Fruit fly (Drosophila melanogaster) whole organism, embryonic: ENCODE measurements around the gene klg.
A peak's percentile ranks its signal among the peaks of the same experiment; 100 is the strongest.

Experiments used
- Atf3 ChIP-seq: fragments of 200-800 bp; sonication (Bioruptor generic); optimal IDR thresholded peaks from 3 replicates; lab custom pipeline; 2016; ENCODE audit warnings: missing biosample characterization, missing genetic modification characterization
- BEAF-32 ChIP-seq: fragments of 200-800 bp; sonication (Bioruptor generic); optimal IDR thresholded peaks from 3 replicates; lab custom pipeline; 2017; ENCODE audit warnings: missing biosample characterization, missing genetic modification characterization, mild to moderate bottlenecking, moderate library complexity, missing genetic modification reagents
- CG12104 ChIP-seq: fragments of 200-800 bp; sonication (Bioruptor generic); optimal IDR thresholded peaks from 3 replicates; lab custom pipeline; 2016; ENCODE audit warnings: missing biosample characterization, missing genetic modification characterization
- CG12391 ChIP-seq: fragments of 200-800 bp; sonication (Bioruptor generic); optimal IDR thresholded peaks from 3 replicates; lab custom pipeline; 2018; ENCODE audit warnings: missing biosample characterization, mild to moderate bottlenecking, missing genetic modification characterization, moderate library complexity
- CG14710 ChIP-seq: fragments of 200-800 bp; sonication (Bioruptor generic); optimal IDR thresholded peaks from 3 replicates; lab custom pipeline; 2019; ENCODE audit warnings: missing biosample characterization, mild to moderate bottlenecking, missing genetic modification characterization, moderate library complexity
- CG15479 ChIP-seq: fragments of 200-800 bp; sonication (Bioruptor generic); optimal IDR thresholded peaks from 3 replicates; lab custom pipeline; 2019; ENCODE audit warnings: missing biosample characterization, mild to moderate bottlenecking, missing genetic modification characterization, moderate library complexity
- CG15514 ChIP-seq: fragments of 200-800 bp; sonication (Bioruptor generic); optimal IDR thresholded peaks from 3 replicates; lab custom pipeline; 2017; ENCODE audit warnings: missing biosample characterization, missing genetic modification characterization, mild to moderate bottlenecking, moderate library complexity, missing genetic modification reagents
- CG17359 ChIP-seq: fragments of 200-800 bp; sonication (Bioruptor generic); optimal IDR thresholded peaks from 3 replicates; lab custom pipeline; 2018; ENCODE audit warnings: missing biosample characterization, mild to moderate bottlenecking, missing genetic modification characterization, moderate library complexity
- CG18476 ChIP-seq: fragments of 200-800 bp; sonication (Bioruptor generic); optimal IDR thresholded peaks from 2 replicates; lab custom pipeline; 2016; ENCODE audit warnings: missing biosample characterization, mild to moderate bottlenecking, missing genetic modification characterization
- CG2678 ChIP-seq: fragments of 200-800 bp; sonication (Bioruptor generic); optimal IDR thresholded peaks from 3 replicates; lab custom pipeline; 2019; ENCODE audit warnings: missing biosample characterization, mild to moderate bottlenecking, missing genetic modification characterization, moderate library complexity
- CG30431 ChIP-seq: fragments of 200-800 bp; sonication (Bioruptor generic); optimal IDR thresholded peaks from 2 replicates; lab custom pipeline; 2017; ENCODE audit warnings: missing biosample characterization, missing genetic modification characterization
- CG31388 ChIP-seq: fragments of 200-800 bp; sonication (Bioruptor generic); optimal IDR thresholded peaks from 2 replicates; lab custom pipeline; 2016; ENCODE audit warnings: missing biosample characterization, missing genetic modification characterization
- CG4617 ChIP-seq: fragments of 200-800 bp; sonication (Bioruptor generic); optimal IDR thresholded peaks from 3 replicates; lab custom pipeline; 2016; ENCODE audit warnings: missing biosample characterization, missing genetic modification characterization, borderline replicate concordance
- CG5180 ChIP-seq: fragments of 200-800 bp; sonication (Bioruptor generic); optimal IDR thresholded peaks from 3 replicates; lab custom pipeline; 2017; ENCODE audit warnings: missing biosample characterization, missing genetic modification characterization, mild to moderate bottlenecking, moderate library complexity, missing genetic modification reagents
- CG6765 ChIP-seq: fragments of 200-800 bp; sonication (Bioruptor generic); optimal IDR thresholded peaks from 3 replicates; lab custom pipeline; 2017; ENCODE audit warnings: missing biosample characterization, mild to moderate bottlenecking, missing genetic modification characterization
- CG8281 ChIP-seq: fragments of 200-800 bp; sonication (Bioruptor generic); optimal IDR thresholded peaks from 2 replicates; lab custom pipeline; 2018; ENCODE audit warnings: missing biosample characterization, mild to moderate bottlenecking, missing genetic modification characterization, moderate library complexity
- Camta ChIP-seq: fragments of 200-800 bp; sonication (Bioruptor generic); optimal IDR thresholded peaks from 2 replicates; lab custom pipeline; 2016; ENCODE audit warnings: missing biosample characterization, missing genetic modification characterization
- Dfd ChIP-seq, 2 experiments: fragments of >200 bp; optimal IDR thresholded peaks; 2 replicates each; lab custom pipeline; 2017; ENCODE audit warnings: missing biosample characterization in 2 of 2, missing genetic modification characterization in 2 of 2
- Eip74EF ChIP-seq, 2 experiments: fragments of 200-800 bp in 1 of 2; fragments of >200 bp in 1 of 2; sonication (Bioruptor generic) in 1 of 2; optimal IDR thresholded peaks; 2 replicates each; lab custom pipeline; 2017 to 2019; ENCODE audit warnings: missing biosample characterization in 2 of 2, missing genetic modification characterization in 2 of 2, mild to moderate bottlenecking in 1 of 2, moderate library complexity in 1 of 2
- Ets65A ChIP-seq: fragments of 200-800 bp; sonication (Bioruptor generic); peaks from one replicate; lab custom pipeline; 2016; ENCODE audit warnings: missing biosample characterization, missing genetic modification characterization
- HLHmδ ChIP-seq: fragments of 200-800 bp; sonication (Bioruptor generic); optimal IDR thresholded peaks from 2 replicates; lab custom pipeline; 2018; ENCODE audit warnings: missing biosample characterization, mild to moderate bottlenecking, missing genetic modification characterization, moderate library complexity
- Kr ChIP-seq: fragments of 200-800 bp; sonication (Bioruptor generic); optimal IDR thresholded peaks from 2 replicates; lab custom pipeline; 2017; ENCODE audit warnings: missing biosample characterization, mild to moderate bottlenecking, missing genetic modification characterization
- MBD-R2 ChIP-seq: fragments of 200-800 bp; sonication (Bioruptor generic); IDR thresholded peaks from 2 replicates; pipeline ENCODE4 v1.3.6; 2022; ENCODE audit warnings: missing biosample characterization, missing genetic modification characterization
- Max ChIP-seq: fragments of 200-800 bp; sonication (Bioruptor generic); optimal IDR thresholded peaks from 2 replicates; lab custom pipeline; 2016; ENCODE audit warnings: missing biosample characterization, mild to moderate bottlenecking, missing genetic modification characterization
- Scr ChIP-seq: fragments of 200-800 bp; sonication (Bioruptor generic); IDR thresholded peaks from 2 replicates; pipeline ENCODE4 v1.3.6; 2022; ENCODE audit warnings: missing biosample characterization, missing genetic modification characterization; ENCODE audit not compliant: partially characterized antibody
- Side ChIP-seq: fragments of 200-800 bp; sonication (Bioruptor generic); optimal IDR thresholded peaks from 2 replicates; lab custom pipeline; 2016; ENCODE audit warnings: missing biosample characterization, missing genetic modification characterization
- Stat92E ChIP-seq, 3 experiments: fragments of >200 bp in 2 of 3; fragments of 200-800 bp in 1 of 3; sonication (Bioruptor generic) in 1 of 3; optimal IDR thresholded peaks; 2 replicates each; lab custom pipeline; 2017 to 2019; ENCODE audit warnings: missing biosample characterization in 3 of 3, missing genetic modification characterization in 3 of 3, mild to moderate bottlenecking in 1 of 3, moderate library complexity in 1 of 3
- cad ChIP-seq: fragments of >200 bp; optimal IDR thresholded peaks from 2 replicates; lab custom pipeline; 2017; ENCODE audit warnings: missing biosample characterization, missing genetic modification characterization
- cato ChIP-seq: fragments of 200-800 bp; sonication (Bioruptor generic); optimal IDR thresholded peaks from 2 replicates; lab custom pipeline; 2016; ENCODE audit warnings: missing biosample characterization, missing genetic modification characterization, borderline replicate concordance
- cg ChIP-seq: fragments of 200-800 bp; sonication (Bioruptor generic); optimal IDR thresholded peaks from 3 replicates; lab custom pipeline; 2019; ENCODE audit warnings: missing biosample characterization, mild to moderate bottlenecking, missing genetic modification characterization, moderate library complexity
- chn ChIP-seq: fragments of 200-800 bp; sonication (Bioruptor generic); optimal IDR thresholded peaks from 2 replicates; lab custom pipeline; 2016; ENCODE audit warnings: missing biosample characterization, missing genetic modification characterization
- corto ChIP-seq: fragments of 200-800 bp; sonication (Bioruptor generic); optimal IDR thresholded peaks from 2 replicates; lab custom pipeline; 2016; ENCODE audit warnings: missing biosample characterization, mild to moderate bottlenecking, missing genetic modification characterization, moderate library complexity
- dm ChIP-seq: fragments of 200-800 bp; sonication (Bioruptor generic); optimal IDR thresholded peaks from 3 replicates; lab custom pipeline; 2016; ENCODE audit warnings: missing biosample characterization, missing genetic modification characterization
- dysf ChIP-seq: fragments of 200-800 bp; sonication (Bioruptor generic); IDR thresholded peaks from 3 replicates; pipeline ENCODE4 v1.3.6; 2022; ENCODE audit warnings: missing biosample characterization, missing genetic modification characterization
- fd3F ChIP-seq: fragments of 200-800 bp; sonication (Bioruptor generic); optimal IDR thresholded peaks from 2 replicates; lab custom pipeline; 2018; ENCODE audit warnings: missing biosample characterization, mild to moderate bottlenecking, missing genetic modification characterization, moderate library complexity
- gsb-n ChIP-seq: fragments of 200-800 bp; sonication (Bioruptor generic); optimal IDR thresholded peaks from 3 replicates; lab custom pipeline; 2018; ENCODE audit warnings: missing biosample characterization, mild to moderate bottlenecking, missing genetic modification characterization
- gt ChIP-seq: fragments of 200-800 bp; sonication (Bioruptor generic); IDR thresholded peaks from 2 replicates; pipeline ENCODE4 v1.3.6; 2022; ENCODE audit warnings: missing biosample characterization, missing genetic modification characterization
- lola ChIP-seq, 3 experiments: fragments of >200 bp in 2 of 3; fragments of 200-800 bp in 1 of 3; sonication (Bioruptor generic) in 1 of 3; optimal IDR thresholded peaks; 2 replicates each; lab custom pipeline; 2017 to 2019; ENCODE audit warnings: missing biosample characterization in 3 of 3, missing genetic modification characterization in 3 of 3, mild to moderate bottlenecking in 1 of 3, moderate library complexity in 1 of 3
- oc ChIP-seq: fragments of 200-800 bp; sonication (Bioruptor generic); optimal IDR thresholded peaks from 2 replicates; lab custom pipeline; 2018; ENCODE audit warnings: missing biosample characterization, mild to moderate bottlenecking, missing genetic modification characterization, moderate library complexity
- odd ChIP-seq: fragments of 200-800 bp; sonication (Bioruptor generic); optimal IDR thresholded peaks from 2 replicates; lab custom pipeline; 2017; ENCODE audit warnings: missing biosample characterization, mild to moderate bottlenecking, missing genetic modification characterization
- repo ChIP-seq: fragments of 200-800 bp; sonication (Bioruptor generic); optimal IDR thresholded peaks from 2 replicates; lab custom pipeline; 2016; ENCODE audit warnings: missing biosample characterization, missing genetic modification characterization
- salm ChIP-seq: fragments of 200-800 bp; sonication (Bioruptor generic); optimal IDR thresholded peaks from 2 replicates; lab custom pipeline; 2018; ENCODE audit warnings: missing biosample characterization, mild to moderate bottlenecking, missing genetic modification characterization
- sqz ChIP-seq: fragments of 200-800 bp; sonication (Bioruptor generic); optimal IDR thresholded peaks from 3 replicates; lab custom pipeline; 2018; ENCODE audit warnings: missing biosample characterization, mild to moderate bottlenecking, missing genetic modification characterization
- tll ChIP-seq, 2 experiments: fragments of 200-800 bp in 1 of 2; fragments of >200 bp in 1 of 2; sonication (Bioruptor generic) in 1 of 2; optimal IDR thresholded peaks; 2 replicates each; lab custom pipeline; 2017 to 2019; ENCODE audit warnings: missing biosample characterization in 2 of 2, missing genetic modification characterization in 2 of 2, mild to moderate bottlenecking in 1 of 2, moderate library complexity in 1 of 2
- tna ChIP-seq: fragments of 200-800 bp; sonication (Bioruptor generic); IDR thresholded peaks from 2 replicates; pipeline ENCODE4 v1.3.6; 2022; ENCODE audit warnings: missing biosample characterization, missing genetic modification characterization; ENCODE audit not compliant: partially characterized antibody
- zen ChIP-seq: fragments of 200-800 bp; sonication (Bioruptor generic); optimal IDR thresholded peaks from 3 replicates; lab custom pipeline; 2018; ENCODE audit warnings: missing biosample characterization, mild to moderate bottlenecking, missing genetic modification characterization, moderate library complexity

The klg gene

dm6 chr3R:22861982-22862381 lies 37.1 kb upstream of the klg start (continued):
- TF ChIP-seq CG2678 (tag; lab: Kevin White, UChicago) (peak; percentile 82), CG30431 (GFP tag; lab: Kevin White, UChicago) (peak; percentile 19), CG17359 (peak; percentile 53), lola (GFP tag; optimal IDR thresholded peaks at IDR 0.05; lab: Kevin White, UChicago) (peak in 1 of 3 experiments; percentile 62), Scr (GFP tag; lab: Robert Waterston, UW) (no peak), CG12104 (GFP tag; lab: Kevin White, UChicago) (no peak), CG15479 (GFP tag; lab: Kevin White, UChicago) (no peak)
- TF ChIP-seq, all 482 proteins: peak for 229

- TF ChIP-seq tll (GFP tag; optimal IDR thresholded peaks at IDR 0.05; lab: Kevin White, UChicago) (peak in 1 of 2 experiments; percentile 28), chn (GFP tag; lab: Kevin White, UChicago) (no peak), Max (GFP tag; lab: Kevin White, UChicago) (no peak), cad (peak; percentile 82), Ets65A (GFP tag; lab: Kevin White, UChicago) (peak; percentile 44), Kr (GFP tag; lab: Kevin White, UChicago) (peak; percentile 34), gsb-n (tag; lab: Kevin White, UChicago) (peak; percentile 26), zen (tag; lab: Kevin White, UChicago) (peak; percentile 76), CG14710 (tag; lab: Kevin White, UChicago) (no peak)
- TF ChIP-seq, all 482 proteins: peak for 6
These were observed 21.5 kb upstream of the klg start for dm6 chr3R:22877610-22878009.

- TF ChIP-seq salm (no peak), dm (GFP tag; lab: Kevin White, UChicago) (no peak), tna (no peak), repo (GFP tag; lab: Kevin White, UChicago) (no peak), Dfd (GFP tag; optimal IDR thresholded peaks at IDR 0.05; lab: Kevin White, UChicago) (no peak), fd3F (GFP tag; lab: Kevin White, UChicago) (no peak), Camta (no peak), Side (no peak), CG15514 (no peak), CG18476 (GFP tag; lab: Kevin White, UChicago) (peak; percentile 23), MBD-R2 (GFP tag; lab: Robert Waterston, UW) (no peak), Stat92E (GFP tag; optimal IDR thresholded peaks at IDR 0.05; lab: Kevin White, UChicago) (no peak), cg (GFP tag; lab: Kevin White, UChicago) (no peak), gt (GFP tag; lab: Robert Waterston, UW) (no peak), sqz (no peak), CG8281 (tag; lab: Kevin White, UChicago) (no peak), dysf (peak; percentile 47; the same call in 2 of the 3 replicates), odd (peak; percentile 2), CG4617 (GFP tag; lab: Kevin White, UChicago) (no peak), HLHmδ (no peak), CG31388 (GFP tag; lab: Kevin White, UChicago) (no peak), corto (GFP tag; lab: Kevin White, UChicago) (no peak), BEAF-32 (GFP tag; lab: Kevin White, UChicago) (no peak), oc (tag; lab: Kevin White, UChicago) (no peak), CG6765 (GFP tag; lab: Kevin White, UChicago) (no peak), CG12391 (tag; lab: Kevin White, UChicago) (peak; percentile 58), cato (GFP tag; lab: Kevin White, UChicago) (no peak), Atf3 (GFP tag; lab: Kevin White, UChicago) (no peak), CG5180 (GFP tag; lab: Kevin White, UChicago) (no peak), Eip74EF (GFP tag; optimal IDR thresholded peaks at IDR 0.05; lab: Kevin White, UChicago) (peak in 1 of 2 experiments; percentile 2)
These were observed 20.7 kb upstream of the klg start for dm6 chr3R:22878416-22878815.
